Worm (Caenorhabditis elegans): ENCODE measurements around the gene vab-15.

Gene vab-15

DNA sequence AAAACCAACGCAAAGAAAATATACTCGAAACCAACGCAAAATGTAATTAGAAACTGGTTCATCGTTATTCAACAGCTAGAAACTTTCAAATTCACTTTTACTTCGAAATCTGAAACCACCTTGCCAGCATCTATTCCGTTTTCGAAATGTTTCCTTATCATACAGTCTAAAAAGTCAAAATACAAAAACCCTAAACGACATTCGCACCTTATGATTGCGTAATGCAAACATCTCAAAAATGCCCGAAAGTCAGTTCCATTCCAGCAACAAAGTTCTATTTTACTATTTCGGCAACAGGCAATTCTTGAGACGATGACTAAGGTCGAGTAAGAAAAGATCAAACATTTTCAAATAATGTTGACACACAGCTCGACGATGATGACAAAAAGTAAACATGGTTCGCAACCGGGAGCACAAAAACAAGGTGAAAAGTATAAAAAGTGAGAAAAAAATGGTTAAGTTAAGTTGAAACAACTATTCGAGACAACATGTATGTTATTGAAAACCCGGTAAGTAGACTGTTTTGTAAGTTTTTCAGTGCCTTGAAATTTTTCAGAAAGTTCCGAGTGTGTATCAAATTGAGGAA lies 4.8 kb downstream of the vab-15 start, which contains the start of gene lec-7:
Gene lec-7, plus strand, starts transcription at position 297 of the 586 bp plus-strand sequence.
- peak; percentile 53 for TF ChIP-seq pqm-1 (tag; optimal IDR thresholded peaks at IDR 0.05)
- TF ChIP-seq jun-1 (tag; optimal IDR thresholded peaks at IDR 0.05) = peak; percentile 9
- peak; percentile 98 for TF ChIP-seq pha-4 (tag; optimal IDR thresholded peaks at IDR 0.05)
- no peak for TF ChIP-seq ztf-4 (tag; optimal IDR thresholded peaks at IDR 0.05)
- no peak for TF ChIP-seq mdl-1 (tag; optimal IDR thresholded peaks at IDR 0.05)
- TF ChIP-seq tbx-2 (tag; optimal IDR thresholded peaks at IDR 0.05) = no peak
- TF ChIP-seq mml-1 (tag; optimal IDR thresholded peaks at IDR 0.05) = no peak
- TF ChIP-seq fkh-2 (tag; optimal IDR thresholded peaks at IDR 0.05) = no peak
- no peak for TF ChIP-seq ama-1 (optimal IDR thresholded peaks at IDR 0.05)
- peak; percentile 53 for TF ChIP-seq elt-2 (tag; optimal IDR thresholded peaks at IDR 0.05)
- TF ChIP-seq nhr-77 (tag; optimal IDR thresholded peaks at IDR 0.05) = no peak
- TF ChIP-seq unc-39 (tag; optimal IDR thresholded peaks at IDR 0.05) = no peak
- no peak for TF ChIP-seq ceh-82 (tag; optimal IDR thresholded peaks at IDR 0.05)
- no peak for TF ChIP-seq zag-1 (tag; optimal IDR thresholded peaks at IDR 0.05)
- TF ChIP-seq lin-39 (tag; optimal IDR thresholded peaks at IDR 0.05) = no peak

DNA sequence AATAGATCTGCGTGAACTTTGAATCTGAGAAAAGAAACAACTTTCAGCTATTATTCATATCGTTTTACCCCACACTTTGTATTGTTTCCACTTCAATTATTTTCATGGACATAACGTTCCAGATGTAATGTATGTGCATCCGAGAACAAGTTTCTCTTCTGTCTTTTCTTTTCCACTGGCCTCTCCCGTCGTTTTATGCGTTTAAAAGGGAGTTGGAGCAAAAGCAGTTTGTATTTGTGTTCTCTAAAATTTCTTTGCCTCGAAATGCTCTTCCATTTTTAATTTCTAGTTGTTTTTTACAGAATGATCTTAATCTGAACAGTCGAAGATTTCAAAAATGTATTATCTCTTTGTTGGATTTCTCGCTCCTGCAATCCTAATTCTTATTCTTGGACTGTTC lies 9.5 kb downstream of the vab-15 start, which contains the start of gene R07B1.11:
Gene R07B1.11, plus strand, starts transcription at position 301 of the 400 bp plus-strand sequence.
- TF ChIP-seq zag-1 (tag; optimal IDR thresholded peaks at IDR 0.05) = no peak
- TF ChIP-seq mdl-1 (tag; optimal IDR thresholded peaks at IDR 0.05) = no peak
- TF ChIP-seq tbx-2 (tag; optimal IDR thresholded peaks at IDR 0.05) = no peak
- no peak for TF ChIP-seq ceh-16 (tag; optimal IDR thresholded peaks at IDR 0.05)
- no peak for TF ChIP-seq nhr-67 (tag; optimal IDR thresholded peaks at IDR 0.05)
- no peak for TF ChIP-seq daf-12 (tag; optimal IDR thresholded peaks at IDR 0.05)

DNA sequence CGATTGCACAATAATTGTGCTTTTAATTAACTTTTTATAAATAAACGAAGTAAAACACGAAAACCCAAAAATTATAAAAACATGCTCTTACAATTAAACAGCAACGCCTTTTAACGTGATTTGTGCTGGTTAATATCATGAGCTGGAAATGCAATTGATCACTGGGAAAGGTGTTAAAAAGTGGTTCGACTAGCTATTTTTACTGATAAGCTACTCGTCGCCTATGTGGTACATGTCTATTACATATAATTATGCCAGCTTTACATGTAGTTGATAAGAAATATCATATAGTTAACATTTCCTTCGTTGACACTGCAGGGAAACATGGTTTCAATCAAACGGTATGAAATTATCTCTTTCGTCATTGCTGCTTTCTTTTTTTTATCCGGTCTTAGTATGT lies 11.0 kb downstream of the vab-15 start, which contains the start of gene scav-5:
Gene scav-5, plus strand, starts transcription at position 297 of the 400 bp plus-strand sequence.
- TF ChIP-seq elt-2 (tag; optimal IDR thresholded peaks at IDR 0.05) = peak; percentile 91
- TF ChIP-seq pha-4 (tag; optimal IDR thresholded peaks at IDR 0.05) = peak; percentile 3
- TF ChIP-seq pqm-1 (tag; optimal IDR thresholded peaks at IDR 0.05) = peak; percentile 92
- TF ChIP-seq eor-1 (tag; optimal IDR thresholded peaks at IDR 0.05) = no peak

DNA sequence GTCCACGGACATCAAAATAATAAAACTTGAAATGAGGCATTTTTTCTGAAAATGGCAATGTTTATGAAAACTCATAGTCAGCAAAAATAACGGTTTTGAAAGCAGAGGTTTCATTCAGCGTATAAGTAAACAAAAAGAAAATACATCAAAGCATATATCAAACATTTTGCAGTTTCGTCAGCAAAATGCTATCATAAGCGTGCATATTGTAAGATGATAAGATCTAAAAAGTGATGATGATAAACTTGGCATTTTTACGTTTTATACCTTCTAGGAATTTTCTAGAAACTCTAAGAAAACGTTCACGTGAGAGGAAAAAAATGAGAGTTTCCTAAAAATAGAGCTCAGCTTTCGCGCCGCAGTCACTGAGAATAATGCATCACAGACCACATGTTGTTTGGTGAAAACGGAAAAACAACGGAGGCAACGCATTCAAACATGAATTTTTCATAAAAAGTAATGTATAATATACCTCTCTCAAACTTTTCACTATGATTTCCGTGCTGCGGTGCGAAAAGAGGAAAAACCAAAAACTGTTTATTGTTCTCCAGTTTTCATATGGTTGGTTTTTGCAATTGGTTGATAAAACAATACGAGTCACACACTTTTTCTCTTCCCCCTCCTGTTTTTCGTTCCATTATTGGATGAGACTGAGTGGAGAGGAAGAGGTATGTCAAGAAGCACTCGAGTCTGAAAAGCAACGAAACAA lies 16.0 kb downstream of the vab-15 start, which contains the start of the genes gst-36 and R07B1.5:
Gene gst-36, minus strand, starts transcription at position 45 of the 709 bp plus-strand sequence.
Gene R07B1.5, plus strand, starts transcription at position 665 of the 709 bp plus-strand sequence.
- TF ChIP-seq nhr-28 (tag; optimal IDR thresholded peaks at IDR 0.05) (no peak), pha-4 (tag; optimal IDR thresholded peaks at IDR 0.05) (peak; percentile 47), fos-1 (tag; optimal IDR thresholded peaks at IDR 0.05) (peak; percentile 0), nhr-43 (tag; optimal IDR thresholded peaks at IDR 0.05; ENCODE audit: poor library complexity, severe bottlenecking) (no peak), elt-2 (tag; optimal IDR thresholded peaks at IDR 0.05) (peak; percentile 80), pqm-1 (tag; optimal IDR thresholded peaks at IDR 0.05) (peak; percentile 47), lin-39 (tag; optimal IDR thresholded peaks at IDR 0.05) (no peak)

DNA sequence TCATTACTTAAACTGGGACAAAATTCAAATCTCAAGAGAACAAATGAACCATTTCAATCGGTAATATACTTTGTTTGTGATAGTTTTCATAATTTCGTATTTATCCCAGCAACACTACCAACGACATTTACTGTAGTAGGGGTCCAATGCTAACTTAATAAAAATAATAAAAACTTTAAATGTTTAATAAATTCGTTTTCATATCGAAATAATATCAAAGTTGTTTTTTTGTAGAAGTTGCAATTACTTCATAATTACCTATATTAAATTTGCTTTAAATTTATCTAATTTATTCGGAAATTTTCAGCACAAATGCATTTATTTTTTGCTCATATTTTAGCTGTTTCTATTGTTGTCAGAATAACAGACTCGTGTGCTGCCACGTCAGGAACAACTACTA lies 19.3 kb downstream of the vab-15 start, which contains the start of gene R07B1.6:
Gene R07B1.6, plus strand, starts transcription at position 301 of the 400 bp plus-strand sequence.
- TF ChIP-seq nhr-77 (tag; optimal IDR thresholded peaks at IDR 0.05) (no peak), zag-1 (tag; optimal IDR thresholded peaks at IDR 0.05) (no peak), ztf-4 (tag; optimal IDR thresholded peaks at IDR 0.05) (no peak), elt-2 (tag; optimal IDR thresholded peaks at IDR 0.05) (no peak), egl-5 (tag; optimal IDR thresholded peaks at IDR 0.05) (no peak), nhr-28 (tag; optimal IDR thresholded peaks at IDR 0.05) (no peak), nhr-237 (tag; optimal IDR thresholded peaks at IDR 0.05) (no peak), sea-2 (GFP tag; optimal IDR thresholded peaks at IDR 0.05) (no peak), ceh-16 (tag; optimal IDR thresholded peaks at IDR 0.05) (no peak), fkh-2 (tag; optimal IDR thresholded peaks at IDR 0.05) (no peak), skn-1 (tag; optimal IDR thresholded peaks at IDR 0.05) (no peak), elt-3 (tag; optimal IDR thresholded peaks at IDR 0.05) (no peak), nhr-76 (tag; optimal IDR thresholded peaks at IDR 0.05) (no peak), tbx-2 (tag; optimal IDR thresholded peaks at IDR 0.05) (no peak), pha-4 (tag; optimal IDR thresholded peaks at IDR 0.05) (no peak), lsy-12 (tag; optimal IDR thresholded peaks at IDR 0.05) (no peak), lin-39 (tag; optimal IDR thresholded peaks at IDR 0.05) (no peak), jun-1 (tag; optimal IDR thresholded peaks at IDR 0.05) (no peak), fkh-10 (GFP tag; optimal IDR thresholded peaks at IDR 0.05) (no peak)
